Worm (Caenorhabditis elegans) whole organism, late embryonic: ENCODE measurements around the gene C48D1.9.

Source experiments
- C08G9.2 ChIP-seq: sonication (generic microtip); optimal IDR thresholded peaks from 2 replicates; lab custom pipeline; 2016; ENCODE audit warnings: mild to moderate bottlenecking, missing genetic modification characterization, moderate library complexity, missing compliant biosample characterization
- F13H6.1 ChIP-seq: sonication (generic microtip); optimal IDR thresholded peaks from 2 replicates; lab custom pipeline; 2016; ENCODE audit warnings: missing genetic modification characterization, missing compliant biosample characterization
- K02D7.2 ChIP-seq: sonication (generic microtip); optimal IDR thresholded peaks from 2 replicates; lab custom pipeline; 2017; ENCODE audit warnings: mild to moderate bottlenecking, missing genetic modification characterization, missing compliant biosample characterization
- T23F11.4 ChIP-seq: fragments of 200-800 bp; sonication (Bioruptor generic); optimal IDR thresholded peaks from 2 replicates; lab custom pipeline; 2018; ENCODE audit warnings: mild to moderate bottlenecking, missing genetic modification characterization, missing compliant biosample characterization
- Y22D7AL.16 ChIP-seq: sonication (generic microtip); optimal IDR thresholded peaks from 2 replicates; lab custom pipeline; 2016; ENCODE audit warnings: missing genetic modification characterization, missing compliant biosample characterization
- ahr-1 ChIP-seq: sonication (generic microtip); optimal IDR thresholded peaks from 2 replicates; lab custom pipeline; 2016; ENCODE audit warnings: missing genetic modification characterization, missing compliant biosample characterization
- ceh-14 ChIP-seq: sonication (generic microtip); optimal IDR thresholded peaks from 2 replicates; lab custom pipeline; 2016; ENCODE audit warnings: missing genotype, missing genetic modification characterization, missing compliant biosample characterization
- ceh-18 ChIP-seq: sonication (generic microtip); optimal IDR thresholded peaks from 2 replicates; lab custom pipeline; 2016; ENCODE audit warnings: missing genetic modification characterization, missing compliant biosample characterization
- ceh-2 ChIP-seq: sonication (generic microtip); optimal IDR thresholded peaks from 2 replicates; lab custom pipeline; 2016; ENCODE audit warnings: missing genotype, missing genetic modification characterization, missing compliant biosample characterization
- ceh-22 ChIP-seq: sonication (generic microtip); optimal IDR thresholded peaks from 2 replicates; lab custom pipeline; 2017; ENCODE audit warnings: missing biosample characterization, missing genetic modification characterization
- ceh-24 ChIP-seq: sonication (generic microtip); optimal IDR thresholded peaks from 2 replicates; lab custom pipeline; 2016; ENCODE audit warnings: mild to moderate bottlenecking, missing genetic modification characterization, missing compliant biosample characterization
- ceh-31 ChIP-seq: sonication (generic microtip); optimal IDR thresholded peaks from 2 replicates; lab custom pipeline; 2016; ENCODE audit warnings: missing genetic modification characterization, missing compliant biosample characterization
- ceh-34 ChIP-seq: sonication (generic microtip); optimal IDR thresholded peaks from 2 replicates; lab custom pipeline; 2016; ENCODE audit warnings: mild to moderate bottlenecking, missing genetic modification characterization, missing compliant biosample characterization
- ceh-6 ChIP-seq: fragments of 200-800 bp; sonication (Bioruptor generic); optimal IDR thresholded peaks from 2 replicates; lab custom pipeline; 2018; ENCODE audit warnings: mild to moderate bottlenecking, missing genetic modification characterization, missing compliant biosample characterization
- che-1 ChIP-seq: sonication (generic microtip); optimal IDR thresholded peaks from 2 replicates; lab custom pipeline; 2016; ENCODE audit warnings: mild to moderate bottlenecking, missing genetic modification characterization, missing compliant biosample characterization
- dmd-4 ChIP-seq: sonication (generic microtip); optimal IDR thresholded peaks from 2 replicates; lab custom pipeline; 2016; ENCODE audit warnings: borderline replicate concordance, missing genetic modification characterization, missing compliant biosample characterization
- dve-1 ChIP-seq: sonication (generic microtip); optimal IDR thresholded peaks from 2 replicates; lab custom pipeline; 2017; ENCODE audit warnings: antibody characterized with exemption, mild to moderate bottlenecking, missing genetic modification characterization, missing compliant biosample characterization
- fkh-10 ChIP-seq: fragments of 150-350 bp; optimal IDR thresholded peaks from 2 replicates; lab custom pipeline; 2014; ENCODE audit warnings: missing biosample characterization, missing genetic modification reagents, missing genetic modification characterization
- hlh-8 ChIP-seq: sonication (generic microtip); optimal IDR thresholded peaks from 2 replicates; lab custom pipeline; 2016; ENCODE audit warnings: missing genotype, missing genetic modification characterization, missing compliant biosample characterization
- lim-6 ChIP-seq: sonication (generic microtip); optimal IDR thresholded peaks from 2 replicates; lab custom pipeline; 2016; ENCODE audit warnings: missing genetic modification characterization, missing compliant biosample characterization
- madf-2 ChIP-seq: sonication (generic microtip); optimal IDR thresholded peaks from 2 replicates; lab custom pipeline; 2017; ENCODE audit warnings: missing genetic modification characterization, missing compliant biosample characterization
- mec-3 ChIP-seq: sonication (generic microtip); optimal IDR thresholded peaks from 2 replicates; lab custom pipeline; 2016; ENCODE audit warnings: borderline replicate concordance, missing genetic modification characterization, missing compliant biosample characterization
- nfya-1 ChIP-seq: sonication (generic microtip); optimal IDR thresholded peaks from 2 replicates; lab custom pipeline; 2017; ENCODE audit warnings: missing genetic modification characterization, mild to moderate bottlenecking, missing compliant biosample characterization, antibody characterized with exemption, moderate library complexity
- odd-2 ChIP-seq: sonication (generic microtip); optimal IDR thresholded peaks from 2 replicates; lab custom pipeline; 2017; ENCODE audit warnings: antibody characterized with exemption, mild to moderate bottlenecking, missing genetic modification characterization, missing compliant biosample characterization
- pag-3 ChIP-seq: sonication (generic microtip); optimal IDR thresholded peaks from 2 replicates; lab custom pipeline; 2016; ENCODE audit warnings: missing compliant biosample characterization, missing genetic modification characterization, borderline replicate concordance
- pat-9 ChIP-seq: fragments of 200-800 bp; sonication (Bioruptor generic); optimal IDR thresholded peaks from 2 replicates; lab custom pipeline; 2018; ENCODE audit warnings: mild to moderate bottlenecking, missing genetic modification characterization, moderate library complexity, missing compliant biosample characterization
- pros-1 ChIP-seq: fragments of 150-350 bp; optimal IDR thresholded peaks from 2 replicates; lab custom pipeline; 2014; ENCODE audit warnings: missing biosample characterization, missing genetic modification reagents, missing genetic modification characterization
- sdc-2 ChIP-seq: sonication (generic microtip); optimal IDR thresholded peaks from 2 replicates; lab custom pipeline; 2016; ENCODE audit warnings: missing genotype, missing genetic modification characterization, missing compliant biosample characterization
- sox-2 ChIP-seq: fragments of 200-800 bp; sonication (Bioruptor generic); IDR thresholded peaks from 2 replicates; pipeline ENCODE4 v1.3.6; 2022; ENCODE audit warnings: missing genetic modification reagents, missing genetic modification characterization, missing compliant biosample characterization
- tbx-2 ChIP-seq: sonication (generic microtip); optimal IDR thresholded peaks from 2 replicates; lab custom pipeline; 2016; ENCODE audit warnings: missing genetic modification characterization, missing compliant biosample characterization
- tbx-7 ChIP-seq: sonication (generic microtip); optimal IDR thresholded peaks from 2 replicates; lab custom pipeline; 2016; ENCODE audit warnings: missing genotype, missing genetic modification characterization, missing compliant biosample characterization
- ttx-3 ChIP-seq: sonication (generic microtip); optimal IDR thresholded peaks from 2 replicates; lab custom pipeline; 2016; ENCODE audit warnings: missing genetic modification reagents, missing genetic modification characterization, missing compliant biosample characterization
- unc-42 ChIP-seq: sonication (generic microtip); optimal IDR thresholded peaks from 2 replicates; lab custom pipeline; 2016; ENCODE audit warnings: missing genotype, missing genetic modification characterization, missing compliant biosample characterization
- ztf-16 ChIP-seq: sonication (generic microtip); optimal IDR thresholded peaks from 2 replicates; lab custom pipeline; 2017; ENCODE audit warnings: missing genetic modification characterization, missing compliant biosample characterization

C48D1.9 gene

ce11 chrIV:13180723-13181122 lies 28.7 kb downstream of the C48D1.9 start, which contains the start of gene F58D2.3:
Gene F58D2.3, minus strand, starts transcription at chrIV:13180823.
- TF ChIP-seq dve-1 (tag; lab: Kevin White, UChicago), result no peak
- no peak for TF ChIP-seq mec-3
- TF ChIP-seq Y22D7AL.16 (tag; lab: Kevin White, UChicago), result no peak
- TF ChIP-seq dmd-4 (tag; lab: Kevin White, UChicago), result no peak
- no peak for TF ChIP-seq lim-6
- no peak for TF ChIP-seq odd-2
- TF ChIP-seq ceh-24 (tag; lab: Kevin White, UChicago), result no peak
- no peak for TF ChIP-seq ttx-3 (tag; lab: Kevin White, UChicago)
- no peak for TF ChIP-seq ceh-6
- TF ChIP-seq ztf-16 (tag; lab: Kevin White, UChicago), result no peak

ce11 chrIV:13179295-13179694 lies 30.2 kb downstream of the C48D1.9 start, which contains the start of gene lev-1:
Gene lev-1, minus strand, starts transcription at chrIV:13179395.
- TF ChIP-seq pros-1 (tag; lab: Kevin White, UChicago) (no peak), F13H6.1 (tag; lab: Kevin White, UChicago) (no peak), ceh-18 (tag; lab: Kevin White, UChicago) (peak; percentile 22), ahr-1 (tag; lab: Kevin White, UChicago) (no peak)

- TF ChIP-seq pat-9 (tag; lab: Kevin White, UChicago), result no peak
- TF ChIP-seq K02D7.2 (tag; lab: Kevin White, UChicago), result no peak
- no peak for TF ChIP-seq ztf-16 (tag; lab: Kevin White, UChicago)
- no peak for TF ChIP-seq ttx-3 (tag; lab: Kevin White, UChicago)
- no peak for TF ChIP-seq T23F11.4 (GFP tag; lab: Kevin White, UChicago)
- TF ChIP-seq ceh-14, result no peak
- no peak for TF ChIP-seq fkh-10 (GFP tag; lab: Kevin White, UChicago)
- no peak for TF ChIP-seq F13H6.1 (tag; lab: Kevin White, UChicago)
- TF ChIP-seq tbx-2, result no peak
- no peak for TF ChIP-seq sox-2
Measured at ce11 chrIV:13173359-13173758, 36.1 kb downstream of the C48D1.9 start.

- TF ChIP-seq ceh-24 (tag; lab: Kevin White, UChicago), result no peak
- TF ChIP-seq ahr-1 (tag; lab: Kevin White, UChicago), result no peak
- TF ChIP-seq sox-2, result no peak
- no peak for TF ChIP-seq che-1 (tag; lab: Kevin White, UChicago)
- TF ChIP-seq F13H6.1 (tag; lab: Kevin White, UChicago), result no peak
- no peak for TF ChIP-seq ceh-2
- no peak for TF ChIP-seq unc-42
- TF ChIP-seq sdc-2, result no peak
- no peak for TF ChIP-seq C08G9.2
- TF ChIP-seq mec-3, result no peak
Measured at ce11 chrIV:13170241-13170640, 39.2 kb downstream of the C48D1.9 start, which contains the start of gene nas-14. Gene nas-14, plus strand, starts transcription at chrIV:13170541.

- TF ChIP-seq pag-3 (no peak), madf-2 (tag; lab: Kevin White, UChicago) (no peak), lim-6 (no peak), ceh-22 (tag; lab: Kevin White, UChicago) (no peak), ceh-34 (no peak), dve-1 (tag; lab: Kevin White, UChicago) (no peak), ttx-3 (tag; lab: Kevin White, UChicago) (no peak), ceh-31 (tag; lab: Kevin White, UChicago) (no peak), ahr-1 (tag; lab: Kevin White, UChicago) (no peak), Y22D7AL.16 (tag; lab: Kevin White, UChicago) (no peak), fkh-10 (GFP tag; lab: Kevin White, UChicago) (no peak), tbx-7 (tag; lab: Kevin White, UChicago) (no peak), nfya-1 (tag; lab: Kevin White, UChicago) (no peak), K02D7.2 (tag; lab: Kevin White, UChicago) (no peak), hlh-8 (tag; lab: Kevin White, UChicago) (no peak)
Measured at ce11 chrIV:13167534-13167933, 41.9 kb downstream of the C48D1.9 start.
